Fruit fly (Drosophila melanogaster) whole organism: ENCODE results near the gene CG9386.

Source experiments
- CG8478 ChIP-seq: fragments of >200 bp; optimal IDR thresholded peaks from 2 replicates; lab custom pipeline; 2018; ENCODE audit warnings: inconsistent platforms
- Dll ChIP-seq: fragments of >200 bp; optimal IDR thresholded peaks from 2 replicates; lab custom pipeline; 2017
- EcR ChIP-seq, 2 experiments: fragments of >200 bp; optimal IDR thresholded peaks; 2 replicates each; lab custom pipeline; 2017; ENCODE audit warnings: missing biosample characterization in 2 of 2, missing genetic modification characterization in 2 of 2, missing genetic modification reagents in 2 of 2
- pan ChIP-seq: fragments of >200 bp; optimal IDR thresholded peaks from 2 replicates; lab custom pipeline; 2017
- psq ChIP-seq: fragments of >200 bp; optimal IDR thresholded peaks from 2 replicates; lab custom pipeline; 2017
- usp ChIP-seq: fragments of >200 bp; optimal IDR thresholded peaks from 2 replicates; lab custom pipeline; 2017; ENCODE audit warnings: missing biosample characterization, missing genetic modification characterization, mixed read lengths

DNA sequence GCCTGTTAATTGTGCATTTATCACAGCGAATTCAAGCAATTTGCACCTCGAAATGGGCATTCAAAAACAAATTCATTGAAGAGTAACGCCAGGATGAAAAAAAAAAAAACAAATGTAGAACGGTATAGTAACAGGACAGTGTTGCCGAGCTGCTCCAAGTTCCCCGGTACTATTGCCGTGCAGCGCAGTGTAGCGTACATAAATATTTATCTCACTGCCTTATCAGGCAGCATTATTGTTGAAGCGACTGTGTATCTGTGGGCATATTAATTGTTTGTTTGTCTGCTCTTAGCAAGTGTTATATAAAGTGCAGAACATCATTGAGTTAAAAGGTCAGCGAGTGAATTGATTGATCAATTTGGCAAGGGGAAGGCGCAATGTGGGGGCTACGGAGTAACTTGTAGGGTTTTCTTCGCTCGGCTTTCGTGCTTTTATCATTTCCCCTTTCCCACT lies 38.8 kb downstream of the CG9386 start:
- TF ChIP-seq EcR (GFP tag; optimal IDR thresholded peaks at IDR 0.05; lab: Kevin White, UChicago), result no peak
- TF ChIP-seq pan (lab: Kevin White, UChicago), result no peak
- no peak for TF ChIP-seq CG8478
- TF ChIP-seq psq (lab: Kevin White, UChicago), result no peak
- no peak for TF ChIP-seq usp (GFP tag; lab: Kevin White, UChicago)
- no peak for TF ChIP-seq Dll (lab: Kevin White, UChicago)
